Worm (Caenorhabditis elegans) whole organism, early embryonic: ENCODE measurements around the gene Y6D1A.1.

Experiments used
- F13C5.2 ChIP-seq: sonication (generic microtip); optimal IDR thresholded peaks from 2 replicates; lab custom pipeline; 2017; ENCODE audit warnings: mild to moderate bottlenecking, missing genetic modification characterization, inconsistent platforms, missing compliant biosample characterization
- ama-1 ChIP-seq: fragments of 150-350 bp; optimal IDR thresholded peaks from 2 replicates; lab custom pipeline; 2014
- ceh-13 ChIP-seq: fragments of 200-800 bp; sonication (Bioruptor generic); optimal IDR thresholded peaks from 2 replicates; lab custom pipeline; 2018; ENCODE audit warnings: mild to moderate bottlenecking, missing genetic modification characterization, missing compliant biosample characterization
- ceh-36 ChIP-seq: sonication (generic microtip); optimal IDR thresholded peaks from 2 replicates; lab custom pipeline; 2016; ENCODE audit warnings: missing genetic modification characterization, inconsistent platforms, missing compliant biosample characterization
- flt-1 ChIP-seq: fragments of 200-800 bp; sonication (Bioruptor generic); IDR thresholded peaks from 2 replicates; pipeline ENCODE4 v1.3.6; 2022; ENCODE audit warnings: missing genetic modification characterization, missing compliant biosample characterization
- hmg-4 ChIP-seq: fragments of 200-800 bp; sonication (Bioruptor generic); optimal IDR thresholded peaks from 2 replicates; lab custom pipeline; 2018; ENCODE audit warnings: mild to moderate bottlenecking, missing genetic modification characterization, missing compliant biosample characterization
- hnd-1 ChIP-seq: sonication (generic microtip); optimal IDR thresholded peaks from 2 replicates; lab custom pipeline; 2016; ENCODE audit warnings: missing genetic modification characterization, missing compliant biosample characterization
- pes-1 ChIP-seq: fragments of 200-800 bp; sonication (Bioruptor generic); IDR thresholded peaks from 2 replicates; pipeline ENCODE4 v1.3.6; 2022; ENCODE audit warnings: missing genetic modification reagents, missing genetic modification characterization, missing compliant biosample characterization
- tbx-11 ChIP-seq: fragments of 200-800 bp; sonication (Bioruptor generic); IDR thresholded peaks from 2 replicates; pipeline ENCODE4 v1.3.6; 2022; ENCODE audit warnings: missing genetic modification characterization, missing compliant biosample characterization
- tra-4 ChIP-seq: sonication (generic microtip); optimal IDR thresholded peaks from 2 replicates; lab custom pipeline; 2017; ENCODE audit warnings: missing genetic modification characterization, missing compliant biosample characterization

- TF ChIP-seq F13C5.2 (no peak), pes-1 (no peak), ceh-36 (tag; lab: Kevin White, UChicago) (no peak), hmg-4 (GFP tag; lab: Kevin White, UChicago) (no peak), ama-1 (no peak), ceh-13 (no peak), hnd-1 (no peak), flt-1 (GFP tag; lab: Robert Waterston, UW) (no peak), tra-4 (tag; lab: Kevin White, UChicago) (no peak), tbx-11 (GFP tag; lab: Robert Waterston, UW) (no peak)
Observed at ce11 chrII:11835208-11835607, 11.8 kb upstream of the Y6D1A.1 start, which contains the start of gene T27D12.6.
